Fruit fly (Drosophila melanogaster) whole organism, embryonic: ENCODE data around the gene Or22c.

ENCODE experiments used
- Ada2b ChIP-seq: fragments of 200-800 bp; sonication (Bioruptor generic); IDR thresholded peaks from 2 replicates; pipeline ENCODE4 v1.3.6; 2022; ENCODE audit warnings: missing biosample characterization, missing genetic modification characterization
- Adf1 ChIP-seq: fragments of 200-800 bp; sonication (Bioruptor generic); IDR thresholded peaks from 2 replicates; pipeline ENCODE4 v1.3.6; 2022; ENCODE audit warnings: missing biosample characterization, missing genetic modification characterization
- Atf3 ChIP-seq: fragments of 200-800 bp; sonication (Bioruptor generic); optimal IDR thresholded peaks from 3 replicates; lab custom pipeline; 2016; ENCODE audit warnings: missing biosample characterization, missing genetic modification characterization
- CG10209 ChIP-seq: fragments of 200-800 bp; sonication (Bioruptor generic); optimal IDR thresholded peaks from 3 replicates; lab custom pipeline; 2017; ENCODE audit warnings: missing biosample characterization, mild to moderate bottlenecking, missing genetic modification characterization, missing genetic modification reagents
- CG10321 ChIP-seq: fragments of 200-800 bp; sonication (Bioruptor generic); IDR thresholded peaks from 2 replicates; pipeline ENCODE4 v1.3.6; 2022; ENCODE audit warnings: missing biosample characterization, missing genetic modification characterization
- CG11504 ChIP-seq: fragments of 200-800 bp; sonication (Bioruptor generic); optimal IDR thresholded peaks from 3 replicates; lab custom pipeline; 2019; ENCODE audit warnings: missing biosample characterization, mild to moderate bottlenecking, missing genetic modification characterization, moderate library complexity
- CG11560 ChIP-seq: fragments of 200-800 bp; sonication (Bioruptor generic); IDR thresholded peaks from 3 replicates; pipeline ENCODE4 v1.3.6; 2022; ENCODE audit warnings: missing biosample characterization, missing genetic modification characterization
- CG14050 ChIP-seq: fragments of 200-800 bp; sonication (Bioruptor generic); IDR thresholded peaks from 3 replicates; pipeline ENCODE4 v1.3.6; 2022; ENCODE audit warnings: missing biosample characterization, missing genetic modification characterization
- CG15601 ChIP-seq: fragments of 200-800 bp; sonication (Bioruptor generic); optimal IDR thresholded peaks from 3 replicates; lab custom pipeline; 2019; ENCODE audit warnings: missing biosample characterization, mild to moderate bottlenecking, missing genetic modification characterization, moderate library complexity
- CG17361 ChIP-seq: fragments of 200-800 bp; sonication (Bioruptor generic); IDR thresholded peaks from 3 replicates; pipeline ENCODE4 v1.3.6; 2022; ENCODE audit warnings: missing biosample characterization, missing genetic modification characterization
- CG18619 ChIP-seq: fragments of 200-800 bp; sonication (Bioruptor generic); optimal IDR thresholded peaks from 3 replicates; lab custom pipeline; 2017; ENCODE audit warnings: missing biosample characterization, mild to moderate bottlenecking, missing genetic modification characterization
- CG2889 ChIP-seq: fragments of 200-800 bp; sonication (Bioruptor generic); IDR thresholded peaks from 3 replicates; pipeline ENCODE4 v1.3.6; 2022; ENCODE audit warnings: missing biosample characterization, missing genetic modification characterization
- CG3281 ChIP-seq: fragments of 200-800 bp; sonication (Bioruptor generic); optimal IDR thresholded peaks from 3 replicates; lab custom pipeline; 2017; ENCODE audit warnings: missing biosample characterization, mild to moderate bottlenecking, missing genetic modification characterization
- CG4328 ChIP-seq: fragments of 200-800 bp; sonication (Bioruptor generic); optimal IDR thresholded peaks from 3 replicates; lab custom pipeline; 2017; ENCODE audit warnings: missing biosample characterization, missing genetic modification reagents, missing genetic modification characterization
- CG6689 ChIP-seq: fragments of 200-800 bp; sonication (Bioruptor generic); IDR thresholded peaks from 2 replicates; pipeline ENCODE4 v1.3.6; 2022; ENCODE audit warnings: missing biosample characterization, missing genetic modification characterization
- CG6813 ChIP-seq: fragments of 200-800 bp; sonication (Bioruptor generic); optimal IDR thresholded peaks from 2 replicates; lab custom pipeline; 2017; ENCODE audit warnings: missing biosample characterization, missing genetic modification characterization, mild to moderate bottlenecking, moderate library complexity, missing genetic modification reagents
- CG7928 ChIP-seq: fragments of 200-800 bp; sonication (Bioruptor generic); optimal IDR thresholded peaks from 2 replicates; lab custom pipeline; 2017; ENCODE audit warnings: missing biosample characterization, mild to moderate bottlenecking, missing genetic modification characterization
- CTCF ChIP-seq: fragments of 200-800 bp; sonication (Bioruptor generic); optimal IDR thresholded peaks from 2 replicates; lab custom pipeline; 2017; ENCODE audit warnings: missing biosample characterization, mild to moderate bottlenecking, missing genetic modification characterization, moderate library complexity
- Camta ChIP-seq: fragments of 200-800 bp; sonication (Bioruptor generic); optimal IDR thresholded peaks from 2 replicates; lab custom pipeline; 2016; ENCODE audit warnings: missing biosample characterization, missing genetic modification characterization
- Dbx ChIP-seq: fragments of 200-800 bp; sonication (Bioruptor generic); IDR thresholded peaks from 3 replicates; pipeline ENCODE4 v1.3.6; 2022; ENCODE audit warnings: missing biosample characterization, missing genetic modification characterization
- Deaf1 ChIP-seq: fragments of 200-800 bp; optimal IDR thresholded peaks from 3 replicates; lab custom pipeline; 2019; ENCODE audit warnings: missing biosample characterization, mild to moderate bottlenecking, missing genetic modification characterization, moderate library complexity
- Dref ChIP-seq: fragments of 200-800 bp; sonication (Bioruptor generic); IDR thresholded peaks from 2 replicates; pipeline ENCODE4 v1.3.6; 2022; ENCODE audit warnings: missing biosample characterization, missing genetic modification characterization
- Fer2 ChIP-seq: fragments of 200-800 bp; sonication (Bioruptor generic); optimal IDR thresholded peaks from 2 replicates; lab custom pipeline; 2018; ENCODE audit warnings: missing biosample characterization, mild to moderate bottlenecking, missing genetic modification characterization, moderate library complexity
- Gsc ChIP-seq: fragments of 200-800 bp; sonication (Bioruptor generic); IDR thresholded peaks from 2 replicates; pipeline ENCODE4 v1.3.6; 2022; ENCODE audit warnings: missing biosample characterization, missing genetic modification characterization
- MTF-1 ChIP-seq: fragments of 200-800 bp; sonication (Bioruptor generic); optimal IDR thresholded peaks from 2 replicates; lab custom pipeline; 2018; ENCODE audit warnings: missing biosample characterization, mild to moderate bottlenecking, missing genetic modification characterization, borderline replicate concordance
- NK7.1 ChIP-seq: fragments of 200-800 bp; sonication (Bioruptor generic); optimal IDR thresholded peaks from 3 replicates; lab custom pipeline; 2016; ENCODE audit warnings: missing biosample characterization, missing genetic modification characterization
- Nf-YC ChIP-seq: fragments of 200-800 bp; optimal IDR thresholded peaks from 3 replicates; lab custom pipeline; 2019; ENCODE audit warnings: missing biosample characterization, mild to moderate bottlenecking, missing genetic modification characterization, moderate library complexity
- YL-1 ChIP-seq: fragments of 200-800 bp; sonication (Bioruptor generic); optimal IDR thresholded peaks from 3 replicates; lab custom pipeline; 2017; ENCODE audit warnings: missing biosample characterization, mild to moderate bottlenecking, missing genetic modification characterization
- ac ChIP-seq: fragments of 200-800 bp; sonication (Bioruptor generic); optimal IDR thresholded peaks from 3 replicates; lab custom pipeline; 2017; ENCODE audit warnings: missing biosample characterization, mild to moderate bottlenecking, missing genetic modification characterization
- chinmo ChIP-seq: fragments of 200-800 bp; sonication (Bioruptor generic); IDR thresholded peaks from 4 replicates; pipeline ENCODE4 v1.3.6; 2022; ENCODE audit warnings: missing biosample characterization, missing genetic modification characterization; ENCODE audit not compliant: partially characterized antibody
- corto ChIP-seq: fragments of 200-800 bp; sonication (Bioruptor generic); optimal IDR thresholded peaks from 2 replicates; lab custom pipeline; 2016; ENCODE audit warnings: missing biosample characterization, mild to moderate bottlenecking, missing genetic modification characterization, moderate library complexity
- da ChIP-seq: fragments of 200-800 bp; sonication (Bioruptor generic); optimal IDR thresholded peaks from 2 replicates; lab custom pipeline; 2016; ENCODE audit warnings: missing biosample characterization, missing genetic modification characterization
- fd3F ChIP-seq: fragments of 200-800 bp; sonication (Bioruptor generic); optimal IDR thresholded peaks from 2 replicates; lab custom pipeline; 2018; ENCODE audit warnings: missing biosample characterization, mild to moderate bottlenecking, missing genetic modification characterization, moderate library complexity
- fd64A ChIP-seq: fragments of 200-800 bp; sonication (Bioruptor generic); optimal IDR thresholded peaks from 3 replicates; lab custom pipeline; 2018; ENCODE audit warnings: missing biosample characterization, mild to moderate bottlenecking, missing genetic modification characterization
- inv ChIP-seq: fragments of 200-800 bp; sonication (Bioruptor generic); IDR thresholded peaks from 2 replicates; pipeline ENCODE4 v1.3.6; 2022; ENCODE audit warnings: missing biosample characterization, missing genetic modification characterization; ENCODE audit not compliant: partially characterized antibody
- odd ChIP-seq: fragments of 200-800 bp; sonication (Bioruptor generic); optimal IDR thresholded peaks from 2 replicates; lab custom pipeline; 2017; ENCODE audit warnings: missing biosample characterization, mild to moderate bottlenecking, missing genetic modification characterization
- prd ChIP-seq, 3 experiments: fragments of >200 bp in 2 of 3; fragments of 200-800 bp in 1 of 3; sonication (Bioruptor generic) in 1 of 3; optimal IDR thresholded peaks in 2 of 3; IDR thresholded peaks in 1 of 3; 2 replicates in 2 of 3; 3 replicates in 1 of 3; pipeline versions ENCODE4 v1.3.6 to Lab custom; 2017 to 2022; ENCODE audit warnings: missing biosample characterization in 1 of 3, missing genetic modification characterization in 1 of 3
- ro ChIP-seq: fragments of 200-800 bp; sonication (Bioruptor generic); IDR thresholded peaks from 2 replicates; pipeline ENCODE4 v1.3.6; 2022; ENCODE audit warnings: missing biosample characterization, missing genetic modification characterization
- slou ChIP-seq: fragments of 200-800 bp; sonication (Bioruptor generic); optimal IDR thresholded peaks from 3 replicates; lab custom pipeline; 2016; ENCODE audit warnings: missing biosample characterization, missing genetic modification characterization
- usp ChIP-seq: fragments of >200 bp; optimal IDR thresholded peaks from 2 replicates; lab custom pipeline; 2017; ENCODE audit warnings: missing biosample characterization, missing genetic modification characterization

Gene Or22c

DNA sequence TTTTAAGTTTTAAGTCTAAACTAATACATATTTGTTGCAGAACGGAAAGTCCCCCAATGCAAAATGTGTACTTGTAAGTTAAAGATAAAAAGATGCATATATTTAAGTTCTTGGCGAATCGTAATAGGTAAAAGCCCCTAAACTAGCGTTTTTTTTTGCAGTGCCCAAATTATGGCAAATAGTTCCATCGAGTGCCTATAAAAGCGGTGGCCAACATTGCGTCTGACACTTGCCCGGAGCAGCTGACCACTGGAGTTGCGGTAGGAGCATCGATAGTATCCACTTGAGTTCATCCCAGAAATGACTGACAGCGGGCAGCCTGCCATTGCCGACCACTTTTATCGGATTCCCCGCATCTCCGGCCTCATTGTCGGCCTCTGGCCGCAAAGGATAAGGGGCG is at the start of gene Or22c:
TSS of gene Or22c (plus strand) at position 301 of the 400 bp plus-strand sequence.
- TF ChIP-seq CG4328 (GFP tag; lab: Kevin White, UChicago) (no peak), Gsc (no peak), Atf3 (no peak), ro (GFP tag; lab: Robert Waterston, UW) (no peak), ac (GFP tag; lab: Kevin White, UChicago) (no peak), fd3F (GFP tag; lab: Kevin White, UChicago) (no peak)
- TF ChIP-seq, all 482 proteins: peak for 0

DNA sequence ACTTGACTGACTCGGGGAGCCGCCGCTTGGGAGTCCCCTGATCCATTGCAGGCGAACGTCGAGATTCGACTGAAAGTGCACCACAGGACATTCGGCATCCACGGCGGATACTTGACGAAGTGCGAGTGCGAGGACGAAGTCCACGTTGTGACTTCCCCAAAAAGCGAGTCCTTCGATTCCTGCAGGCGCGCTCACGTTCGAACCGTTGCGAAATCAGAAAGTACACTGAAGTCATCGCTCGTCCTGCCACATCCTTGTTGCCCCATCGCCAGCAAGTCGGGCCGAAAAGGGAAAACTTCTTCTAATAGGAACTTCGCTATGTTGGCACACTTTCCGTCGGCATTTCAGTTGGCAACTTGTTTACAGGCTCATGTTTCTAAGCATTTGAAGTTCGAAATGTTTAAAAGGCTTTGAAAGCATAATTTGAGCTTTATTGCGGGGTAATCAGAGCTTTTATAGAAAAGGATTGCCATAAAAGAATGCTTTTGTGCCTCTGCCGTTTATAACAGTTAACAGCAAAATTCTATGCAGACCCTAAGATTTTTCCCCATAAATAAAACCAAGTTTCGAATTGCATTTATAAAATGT is 48.2 kb upstream of the Or22c start, which contains the start of gene CG33543:
TSS of gene CG33543 (minus strand) at position 232 of the 588 bp plus-strand sequence.
- TF ChIP-seq YL-1 (no peak), Camta (no peak), Nf-YC (no peak), CG7928 (GFP tag; lab: Kevin White, UChicago) (no peak), CG10321 (GFP tag; lab: Robert Waterston, UW) (no peak), CG2889 (GFP tag; lab: Robert Waterston, UW) (0 out of 3 replicates have a peak, but pooled peaks have one; percentile 29), fd64A (no peak), usp (no peak), NK7.1 (GFP tag; lab: Kevin White, UChicago) (no peak), CG6813 (GFP tag; lab: Kevin White, UChicago) (no peak), Ada2b (GFP tag; lab: Robert Waterston, UW) (no peak), da (no peak), CG6689 (no peak), slou (no peak), Deaf1 (tag; lab: Kevin White, UChicago) (peak; percentile 94), Adf1 (GFP tag; lab: Robert Waterston, UW) (no peak), CG11560 (tag; lab: Robert Waterston, UW) (0 out of 3 replicates have a peak, but pooled peaks have one; percentile 27), CG18619 (no peak), chinmo (GFP tag; lab: Robert Waterston, UW) (0 out of 4 replicates have a peak, but pooled peaks have one; percentile 30), CG11504 (peak; percentile 98), CG10209 (no peak), Dbx (0 out of 3 replicates have a peak, but pooled peaks have one; percentile 25), CG3281 (no peak), CTCF (GFP tag; lab: Kevin White, UChicago) (no peak), corto (no peak), odd (GFP tag; lab: Kevin White, UChicago) (no peak), CG14050 (GFP tag; lab: Robert Waterston, UW) (no peak), MTF-1 (no peak), inv (GFP tag; lab: Robert Waterston, UW) (no peak), CG17361 (GFP tag; lab: Robert Waterston, UW) (no peak), Fer2 (tag; lab: Kevin White, UChicago) (no peak)

DNA sequence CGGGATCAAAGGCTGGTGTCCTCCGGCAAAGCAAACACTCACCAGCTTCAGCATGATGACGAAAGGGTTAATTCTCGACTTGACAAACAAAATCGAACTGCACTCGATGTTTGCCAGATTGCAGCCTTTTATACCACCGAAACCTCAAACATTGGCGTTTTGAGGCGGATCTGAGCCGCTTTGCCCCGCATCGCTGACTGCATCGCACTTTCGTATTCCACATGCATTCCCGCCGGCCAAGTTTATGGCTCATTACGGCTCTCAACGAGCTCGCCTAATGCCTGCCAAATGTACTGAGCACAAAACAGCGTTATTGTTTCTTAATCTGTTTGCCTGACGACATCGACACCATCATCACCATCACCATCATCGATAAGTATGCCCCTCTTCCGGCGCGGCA is 47.3 kb upstream of the Or22c start, which contains the start of gene CG15353:
TSS of gene CG15353 (minus strand) at position 101 of the 400 bp plus-strand sequence.
- TF ChIP-seq prd (optimal IDR thresholded peaks at IDR 0.05; lab: Kevin White, UChicago) (no peak), prd (GFP tag; IDR thresholded peaks at IDR 0.05; lab: Robert Waterston, UW) (no peak), Dref (GFP tag; lab: Robert Waterston, UW) (0 out of 2 replicates have a peak, but pooled peaks have one; percentile 22), CG15601 (no peak)
